Worm (Caenorhabditis elegans) whole organism, midembryonic: ENCODE results near the gene F48G7.7.

Experiments used
- T22C8.4 ChIP-seq: fragments of 200-800 bp; sonication (Bioruptor generic); IDR thresholded peaks from 2 replicates; pipeline ENCODE4 v1.3.6; 2022; ENCODE audit warnings: missing genetic modification characterization, missing compliant biosample characterization
- cog-1 ChIP-seq: sonication (generic microtip); optimal IDR thresholded peaks from 2 replicates; lab custom pipeline; 2016; ENCODE audit warnings: missing genetic modification characterization, missing compliant biosample characterization
- flt-1 ChIP-seq: fragments of 200-800 bp; sonication (Bioruptor generic); IDR thresholded peaks from 2 replicates; pipeline ENCODE4 v1.3.6; 2022; ENCODE audit warnings: missing genetic modification characterization, missing compliant biosample characterization
- klf-2 ChIP-seq: fragments of 200-800 bp; sonication (Bioruptor generic); conservative IDR thresholded peaks from 2 replicates; pipeline ENCODE4 v1.3.6; 2022; ENCODE audit warnings: missing genetic modification reagents, missing genetic modification characterization, missing compliant biosample characterization
- med-1 ChIP-seq: sonication (generic microtip); optimal IDR thresholded peaks from 2 replicates; lab custom pipeline; 2017; ENCODE audit warnings: missing genetic modification characterization, mild to moderate bottlenecking, missing compliant biosample characterization, antibody characterized with exemption, missing genetic modification reagents; ENCODE audit not compliant: insufficient read depth
- ref-1 ChIP-seq: fragments of 200-800 bp; sonication (Bioruptor generic); conservative IDR thresholded peaks from 2 replicates; pipeline ENCODE4 v1.3.6; 2022; ENCODE audit warnings: missing genetic modification reagents, missing genetic modification characterization, missing compliant biosample characterization
- tab-1 ChIP-seq: fragments of 200-800 bp; sonication (Bioruptor generic); IDR thresholded peaks from 2 replicates; pipeline ENCODE4 v1.3.6; 2022; ENCODE audit warnings: missing genetic modification characterization, missing compliant biosample characterization
- ztf-23 ChIP-seq: fragments of 200-800 bp; sonication (Bioruptor generic); IDR thresholded peaks from 2 replicates; pipeline ENCODE4 v1.3.6; 2022; ENCODE audit warnings: missing genetic modification reagents, missing genetic modification characterization, missing compliant biosample characterization
- ztf-29 ChIP-seq: fragments of 200-800 bp; sonication (Bioruptor generic); IDR thresholded peaks from 2 replicates; pipeline ENCODE4 v1.3.6; 2022; ENCODE audit warnings: missing genetic modification reagents, missing genetic modification characterization, missing compliant biosample characterization

The F48G7.7 gene

ce11 chrV:626321-626720, at the start of gene F48G7.7:
Gene F48G7.7 (minus strand): TSS chrV:626421.
- TF ChIP-seq tab-1 (GFP tag; lab: Robert Waterston, UW), result no peak
- TF ChIP-seq T22C8.4 (GFP tag; lab: Robert Waterston, UW), result no peak
- TF ChIP-seq cog-1, result no peak
- no peak for TF ChIP-seq klf-2 (GFP tag; lab: Robert Waterston, UW)
- TF ChIP-seq ref-1 (GFP tag; lab: Robert Waterston, UW), result no peak
- no peak for TF ChIP-seq ztf-29 (GFP tag; lab: Robert Waterston, UW)
- TF ChIP-seq flt-1, result no peak
- no peak for TF ChIP-seq med-1
- no peak for TF ChIP-seq ztf-23 (GFP tag; lab: Robert Waterston, UW)

- no peak for TF ChIP-seq flt-1
- no peak for TF ChIP-seq ref-1 (GFP tag; lab: Robert Waterston, UW)
- no peak for TF ChIP-seq ztf-23 (GFP tag; lab: Robert Waterston, UW)
- no peak for TF ChIP-seq klf-2 (GFP tag; lab: Robert Waterston, UW)
- no peak for TF ChIP-seq cog-1
- no peak for TF ChIP-seq med-1
- TF ChIP-seq ztf-29 (GFP tag; lab: Robert Waterston, UW), result no peak
- no peak for TF ChIP-seq T22C8.4 (GFP tag; lab: Robert Waterston, UW)
- TF ChIP-seq tab-1 (GFP tag; lab: Robert Waterston, UW), result no peak
Measured at ce11 chrV:674213-674612, 48.0 kb upstream of the F48G7.7 start, which contains the start of gene sru-25. Gene sru-25 (minus strand): TSS chrV:674313.

- TF ChIP-seq T22C8.4 (GFP tag; lab: Robert Waterston, UW) (no peak), tab-1 (GFP tag; lab: Robert Waterston, UW) (no peak), klf-2 (GFP tag; lab: Robert Waterston, UW) (no peak), flt-1 (no peak), ztf-23 (GFP tag; lab: Robert Waterston, UW) (no peak)
Measured at ce11 chrV:671342-671741, 45.1 kb upstream of the F48G7.7 start, which contains the start of gene sru-24. Gene sru-24 (minus strand): TSS chrV:671442.

- TF ChIP-seq med-1 (no peak), ztf-23 (GFP tag; lab: Robert Waterston, UW) (no peak), flt-1 (no peak), T22C8.4 (GFP tag; lab: Robert Waterston, UW) (no peak)
Measured at ce11 chrV:667459-667858, 41.2 kb upstream of the F48G7.7 start, which contains the start of gene nhr-180. Gene nhr-180 (minus strand): TSS chrV:667510.

ce11 chrV:664337-664847, 38.2 kb upstream of the F48G7.7 start, which contains the start of the genes F31F4.11 and srh-266:
Gene F31F4.11 (minus strand): TSS chrV:664437.
Gene srh-266 (plus strand): TSS chrV:664797.
- no peak for TF ChIP-seq T22C8.4 (GFP tag; lab: Robert Waterston, UW)
- TF ChIP-seq cog-1, result no peak
- TF ChIP-seq flt-1, result no peak
- TF ChIP-seq klf-2 (GFP tag; lab: Robert Waterston, UW), result no peak
- no peak for TF ChIP-seq med-1
- no peak for TF ChIP-seq ztf-23 (GFP tag; lab: Robert Waterston, UW)
- no peak for TF ChIP-seq ztf-29 (GFP tag; lab: Robert Waterston, UW)

- no peak for TF ChIP-seq flt-1
- TF ChIP-seq tab-1 (GFP tag; lab: Robert Waterston, UW), result no peak
- no peak for TF ChIP-seq ztf-29 (GFP tag; lab: Robert Waterston, UW)
- TF ChIP-seq ztf-23 (GFP tag; lab: Robert Waterston, UW), result no peak
- TF ChIP-seq ref-1 (GFP tag; lab: Robert Waterston, UW), result no peak
- TF ChIP-seq cog-1, result no peak
- TF ChIP-seq klf-2 (GFP tag; lab: Robert Waterston, UW), result no peak
- no peak for TF ChIP-seq T22C8.4 (GFP tag; lab: Robert Waterston, UW)
- no peak for TF ChIP-seq med-1
Measured at ce11 chrV:660210-660609, 34.0 kb upstream of the F48G7.7 start, which contains the start of gene F31F4.17. Gene F31F4.17 (minus strand): TSS chrV:660310.

- TF ChIP-seq klf-2 (GFP tag; lab: Robert Waterston, UW) (peak; percentile 59; the same call in 1 of the 2 replicates), flt-1 (peak; percentile 68; the same call in 1 of the 2 replicates)
Measured at ce11 chrV:658140-658539, 31.9 kb upstream of the F48G7.7 start.

- no peak for TF ChIP-seq ztf-29 (GFP tag; lab: Robert Waterston, UW)
- no peak for TF ChIP-seq ztf-23 (GFP tag; lab: Robert Waterston, UW)
- TF ChIP-seq T22C8.4 (GFP tag; lab: Robert Waterston, UW), result no peak
Measured at ce11 chrV:657678-658077, 31.5 kb upstream of the F48G7.7 start, which contains the start of gene srh-246. Gene srh-246 (minus strand): TSS chrV:657778.

- TF ChIP-seq T22C8.4 (GFP tag; lab: Robert Waterston, UW), result no peak
- TF ChIP-seq tab-1 (GFP tag; lab: Robert Waterston, UW), result no peak
- no peak for TF ChIP-seq ztf-23 (GFP tag; lab: Robert Waterston, UW)
- no peak for TF ChIP-seq flt-1
- TF ChIP-seq cog-1, result no peak
- no peak for TF ChIP-seq ztf-29 (GFP tag; lab: Robert Waterston, UW)
- TF ChIP-seq med-1, result no peak
- TF ChIP-seq ref-1 (GFP tag; lab: Robert Waterston, UW), result no peak
- no peak for TF ChIP-seq klf-2 (GFP tag; lab: Robert Waterston, UW)
Measured at ce11 chrV:655823-656222, 29.6 kb upstream of the F48G7.7 start, which contains the start of gene srh-245. Gene srh-245 (minus strand): TSS chrV:655923.

- TF ChIP-seq klf-2 (GFP tag; lab: Robert Waterston, UW), result no peak
- no peak for TF ChIP-seq cog-1
- no peak for TF ChIP-seq med-1
- no peak for TF ChIP-seq T22C8.4 (GFP tag; lab: Robert Waterston, UW)
- TF ChIP-seq ztf-29 (GFP tag; lab: Robert Waterston, UW), result no peak
- TF ChIP-seq flt-1, result no peak
Measured at ce11 chrV:654402-654801, 28.2 kb upstream of the F48G7.7 start, which contains the start of gene srj-6. Gene srj-6 (minus strand): TSS chrV:654502.
